Worm (Caenorhabditis elegans) whole organism, mixed stage, embryonic: Measurements from ENCODE around the gene rps-23.

Experiments
- M03D4.4 ChIP-seq: sonication (generic microtip); optimal IDR thresholded peaks from 2 replicates; lab custom pipeline; 2017; ENCODE audit warnings: mild to moderate bottlenecking, missing genetic modification characterization, missing compliant biosample characterization
- bed-3 ChIP-seq: fragments of 200-800 bp; sonication (Bioruptor generic); optimal IDR thresholded peaks from 3 replicates; lab custom pipeline; 2018; ENCODE audit warnings: mild to moderate bottlenecking, missing genetic modification characterization, moderate library complexity, missing compliant biosample characterization
- blmp-1 ChIP-seq: fragments of 150-350 bp; optimal IDR thresholded peaks from 2 replicates; lab custom pipeline; 2014; ENCODE audit warnings: missing biosample characterization, missing genetic modification characterization
- ceh-39 ChIP-seq: fragments of 150-350 bp; optimal IDR thresholded peaks from 2 replicates; lab custom pipeline; 2014; ENCODE audit warnings: missing biosample characterization, missing genetic modification characterization
- ceh-43 ChIP-seq: fragments of 200-800 bp; sonication (Bioruptor generic); optimal IDR thresholded peaks from 2 replicates; lab custom pipeline; 2018; ENCODE audit warnings: mild to moderate bottlenecking, missing genetic modification characterization, moderate library complexity, missing compliant biosample characterization
- ceh-83 ChIP-seq: fragments of 200-800 bp; sonication (Bioruptor generic); optimal IDR thresholded peaks from 2 replicates; lab custom pipeline; 2018; ENCODE audit warnings: mild to moderate bottlenecking, missing genetic modification characterization, missing compliant biosample characterization
- ces-1 ChIP-seq: fragments of 150-350 bp; optimal IDR thresholded peaks from 2 replicates; lab custom pipeline; 2014; ENCODE audit warnings: missing biosample characterization, missing genetic modification reagents, missing genetic modification characterization
- cnd-1 ChIP-seq: fragments of 200-800 bp; sonication (Bioruptor generic); optimal IDR thresholded peaks from 2 replicates; lab custom pipeline; 2018; ENCODE audit warnings: mild to moderate bottlenecking, missing genetic modification characterization, missing compliant biosample characterization
- drap-1 ChIP-seq: fragments of 200-800 bp; sonication (Bioruptor generic); optimal IDR thresholded peaks from 3 replicates; lab custom pipeline; 2018; ENCODE audit warnings: mild to moderate bottlenecking, missing genetic modification characterization, missing compliant biosample characterization
- elt-1 ChIP-seq: sonication (generic microtip); optimal IDR thresholded peaks from 2 replicates; lab custom pipeline; 2017; ENCODE audit warnings: missing genetic modification characterization, mild to moderate bottlenecking, missing compliant biosample characterization, antibody characterized with exemption, moderate library complexity, borderline replicate concordance; ENCODE audit not compliant: insufficient read depth
- elt-3 ChIP-seq: fragments of 150-350 bp; optimal IDR thresholded peaks from 2 replicates; lab custom pipeline; 2014; ENCODE audit warnings: missing biosample characterization, missing genetic modification characterization
- flh-1 ChIP-seq: fragments of 200-800 bp; sonication (Bioruptor generic); optimal IDR thresholded peaks from 2 replicates; lab custom pipeline; 2018; ENCODE audit warnings: mild to moderate bottlenecking, missing genetic modification characterization, moderate library complexity, missing compliant biosample characterization
- ham-2 ChIP-seq: fragments of 200-800 bp; sonication (Bioruptor generic); optimal IDR thresholded peaks from 2 replicates; lab custom pipeline; 2018; ENCODE audit warnings: mild to moderate bottlenecking, missing genetic modification characterization, missing compliant biosample characterization
- hlh-1 ChIP-seq: fragments of 150-350 bp; optimal IDR thresholded peaks from 2 replicates; lab custom pipeline; 2014; ENCODE audit warnings: missing biosample characterization, missing genetic modification reagents, missing genetic modification characterization
- lin-13 ChIP-seq: fragments of 150-350 bp; optimal IDR thresholded peaks from 2 replicates; lab custom pipeline; 2014; ENCODE audit warnings: missing biosample characterization, missing genetic modification characterization
- lin-32 ChIP-seq: fragments of 200-800 bp; sonication (Bioruptor generic); optimal IDR thresholded peaks from 2 replicates; lab custom pipeline; 2018; ENCODE audit warnings: mild to moderate bottlenecking, missing genetic modification characterization, missing compliant biosample characterization
- lsy-2 ChIP-seq: fragments of 150-350 bp; optimal IDR thresholded peaks from 2 replicates; lab custom pipeline; 2014; ENCODE audit warnings: missing biosample characterization, missing genetic modification characterization
- mab-5 ChIP-seq: fragments of 150-350 bp; optimal IDR thresholded peaks from 2 replicates; lab custom pipeline; 2014; ENCODE audit warnings: missing biosample characterization, missing genetic modification characterization
- mep-1 ChIP-seq: fragments of 150-350 bp; optimal IDR thresholded peaks from 2 replicates; lab custom pipeline; 2017; ENCODE audit warnings: missing biosample characterization, missing genetic modification reagents, missing genetic modification characterization, inconsistent platforms
- mls-2 ChIP-seq: sonication (generic microtip); optimal IDR thresholded peaks from 2 replicates; lab custom pipeline; 2016; ENCODE audit warnings: mild to moderate bottlenecking, missing genetic modification characterization, moderate library complexity, missing compliant biosample characterization
- nhr-12 ChIP-seq: fragments of 150-350 bp; optimal IDR thresholded peaks from 2 replicates; lab custom pipeline; 2014; ENCODE audit warnings: missing biosample characterization, missing genetic modification characterization
- nhr-2 ChIP-seq: fragments of 150-350 bp; optimal IDR thresholded peaks from 2 replicates; lab custom pipeline; 2014; ENCODE audit warnings: missing biosample characterization, missing genetic modification characterization
- nhr-237 ChIP-seq: fragments of 150-350 bp; optimal IDR thresholded peaks from 2 replicates; lab custom pipeline; 2014; ENCODE audit warnings: missing biosample characterization, missing genetic modification characterization
- nhr-28 ChIP-seq: fragments of 150-350 bp; optimal IDR thresholded peaks from 2 replicates; lab custom pipeline; 2014; ENCODE audit warnings: missing biosample characterization, missing genetic modification characterization
- nhr-76 ChIP-seq: sonication (generic microtip); optimal IDR thresholded peaks from 2 replicates; lab custom pipeline; 2017; ENCODE audit warnings: missing biosample characterization, missing genetic modification characterization
- pha-4 ChIP-seq: fragments of 150-350 bp; optimal IDR thresholded peaks from 2 replicates; lab custom pipeline; 2018; ENCODE audit warnings: missing biosample characterization, missing genetic modification reagents, missing genetic modification characterization
- sem-2 ChIP-seq: fragments of 200-800 bp; sonication (Bioruptor generic); optimal IDR thresholded peaks from 2 replicates; lab custom pipeline; 2018; ENCODE audit warnings: mild to moderate bottlenecking, missing genetic modification characterization, missing compliant biosample characterization
- sptf-1 ChIP-seq: sonication (generic microtip); optimal IDR thresholded peaks from 2 replicates; lab custom pipeline; 2017; ENCODE audit warnings: mild to moderate bottlenecking, missing genetic modification characterization, moderate library complexity, missing compliant biosample characterization
- tbx-8 ChIP-seq: fragments of 200-800 bp; sonication (Bioruptor generic); optimal IDR thresholded peaks from 2 replicates; lab custom pipeline; 2018; ENCODE audit warnings: mild to moderate bottlenecking, missing genetic modification characterization, moderate library complexity, missing compliant biosample characterization
- unc-120 ChIP-seq: sonication (generic microtip); optimal IDR thresholded peaks from 2 replicates; lab custom pipeline; 2017; ENCODE audit warnings: missing genetic modification characterization, missing compliant biosample characterization; ENCODE audit not compliant: poor library complexity, severe bottlenecking
- unc-39 ChIP-seq: fragments of 150-350 bp; optimal IDR thresholded peaks from 2 replicates; lab custom pipeline; 2014; ENCODE audit warnings: missing biosample characterization, missing genetic modification characterization
- unc-62 ChIP-seq: fragments of 150-350 bp; optimal IDR thresholded peaks from 2 replicates; lab custom pipeline; 2014; ENCODE audit warnings: missing biosample characterization, missing genetic modification reagents, missing genetic modification characterization
- ztf-11 ChIP-seq: fragments of 150-350 bp; optimal IDR thresholded peaks from 2 replicates; lab custom pipeline; 2014; ENCODE audit warnings: missing biosample characterization, missing genetic modification characterization

rps-23 gene

ce11 chrIV:12391003-12391637, at the start of gene rps-23, which contains the start of gene dpm-3:
Gene rps-23 (minus strand): TSS chrIV:12391053.
Gene dpm-3 (plus strand): TSS chrIV:12391587.
- TF ChIP-seq ham-2 (GFP tag; lab: Kevin White, UChicago) (peak; percentile 37), nhr-28 (tag; lab: Kevin White, UChicago) (no peak), lsy-2 (tag; lab: Kevin White, UChicago) (peak; percentile 99), nhr-12 (tag; lab: Kevin White, UChicago) (no peak), pha-4 (tag; lab: Kevin White, UChicago) (peak; percentile 67), mep-1 (tag; lab: Kevin White, UChicago) (peak; percentile 80), blmp-1 (no peak), M03D4.4 (tag; lab: Kevin White, UChicago) (peak; percentile 45), nhr-76 (tag; lab: Kevin White, UChicago) (no peak), unc-62 (GFP tag; lab: Kevin White, UChicago) (peak; percentile 49), nhr-237 (tag; lab: Kevin White, UChicago) (peak; percentile 83), elt-3 (tag; lab: Kevin White, UChicago) (no peak), sptf-1 (tag; lab: Kevin White, UChicago) (peak; percentile 78), unc-120 (tag; lab: Kevin White, UChicago) (peak; percentile 43), flh-1 (GFP tag; lab: Kevin White, UChicago) (no peak), ceh-39 (tag; lab: Kevin White, UChicago) (peak; percentile 88), tbx-8 (GFP tag; lab: Kevin White, UChicago) (no peak), ceh-43 (GFP tag; lab: Kevin White, UChicago) (peak; percentile 45), cnd-1 (peak; percentile 49), lin-13 (tag; lab: Kevin White, UChicago) (peak; percentile 83), mls-2 (tag; lab: Kevin White, UChicago) (peak; percentile 22), mab-5 (tag; lab: Kevin White, UChicago) (peak; percentile 45), hlh-1 (tag; lab: Kevin White, UChicago) (peak; percentile 85), drap-1 (GFP tag; lab: Kevin White, UChicago) (peak; percentile 50), sem-2 (GFP tag; lab: Kevin White, UChicago) (no peak), nhr-2 (peak; percentile 64)

- TF ChIP-seq nhr-12 (tag; lab: Kevin White, UChicago) (no peak), lsy-2 (tag; lab: Kevin White, UChicago) (no peak), nhr-2 (no peak), pha-4 (tag; lab: Kevin White, UChicago) (no peak), unc-120 (tag; lab: Kevin White, UChicago) (no peak)
- TF ChIP-seq, all 35 proteins: peak for 0
Observed at ce11 chrIV:12438359-12438758, 47.5 kb upstream of the rps-23 start, which contains the start of gene clec-185. Gene clec-185 (plus strand): TSS chrIV:12438659.

ce11 chrIV:12435442-12435841, 44.6 kb upstream of the rps-23 start, which contains the start of gene irg-4:
Gene irg-4 (plus strand): TSS chrIV:12435833.
- TF ChIP-seq tbx-8 (GFP tag; lab: Kevin White, UChicago) (no peak), elt-1 (tag; lab: Kevin White, UChicago) (no peak), ceh-39 (tag; lab: Kevin White, UChicago) (no peak), lin-32 (GFP tag; lab: Kevin White, UChicago) (no peak), sem-2 (GFP tag; lab: Kevin White, UChicago) (no peak), ceh-43 (GFP tag; lab: Kevin White, UChicago) (no peak), hlh-1 (tag; lab: Kevin White, UChicago) (no peak), blmp-1 (no peak), nhr-2 (no peak), pha-4 (tag; lab: Kevin White, UChicago) (no peak), unc-39 (no peak)

DNA sequence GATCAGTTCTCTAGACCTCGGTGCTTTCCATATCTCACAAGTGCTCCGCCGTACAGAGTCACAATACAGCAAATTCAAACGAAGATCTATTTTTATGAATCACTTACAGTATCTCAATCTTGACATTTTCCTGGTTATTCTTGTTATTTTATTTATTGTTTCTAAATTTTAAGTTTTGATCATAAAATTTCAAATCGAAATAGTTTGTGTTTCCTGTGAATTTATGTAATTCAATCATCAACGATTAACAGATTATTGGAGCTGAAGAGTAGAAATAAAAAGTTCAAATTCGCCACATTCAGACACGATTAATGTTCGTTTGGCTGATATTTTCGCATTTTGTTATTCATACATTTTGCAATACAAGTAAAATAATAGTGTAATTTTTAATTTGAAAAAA, 41.5 kb upstream of the rps-23 start, which contains the start of gene clec-184:
Gene clec-184, plus strand, starts transcription at position 301 of the 400 bp plus-strand sequence.
- no peak for TF ChIP-seq bed-3 (GFP tag; lab: Kevin White, UChicago)
- TF ChIP-seq hlh-1 (tag; lab: Kevin White, UChicago), result no peak
- TF ChIP-seq blmp-1, result no peak
- TF ChIP-seq lin-32 (GFP tag; lab: Kevin White, UChicago), result no peak
- no peak for TF ChIP-seq cnd-1
- TF ChIP-seq sptf-1 (tag; lab: Kevin White, UChicago), result no peak
- TF ChIP-seq ztf-11 (tag; lab: Kevin White, UChicago), result no peak
- no peak for TF ChIP-seq drap-1 (GFP tag; lab: Kevin White, UChicago)
- no peak for TF ChIP-seq ceh-43 (GFP tag; lab: Kevin White, UChicago)
- no peak for TF ChIP-seq lin-13 (tag; lab: Kevin White, UChicago)
- TF ChIP-seq ces-1 (GFP tag; lab: Kevin White, UChicago), result no peak
- no peak for TF ChIP-seq nhr-76 (tag; lab: Kevin White, UChicago)
- no peak for TF ChIP-seq tbx-8 (GFP tag; lab: Kevin White, UChicago)
- no peak for TF ChIP-seq unc-39
- no peak for TF ChIP-seq sem-2 (GFP tag; lab: Kevin White, UChicago)
- TF ChIP-seq nhr-2, result no peak
- no peak for TF ChIP-seq unc-62 (GFP tag; lab: Kevin White, UChicago)
- TF ChIP-seq unc-120 (tag; lab: Kevin White, UChicago), result no peak
- no peak for TF ChIP-seq ceh-83
- TF ChIP-seq, all 35 proteins: peak for 0
